Worm (Caenorhabditis elegans): ENCODE results near the gene nhr-22.
A peak's percentile ranks its signal among the peaks of the same experiment; 100 is the strongest.

Gene nhr-22

DNA sequence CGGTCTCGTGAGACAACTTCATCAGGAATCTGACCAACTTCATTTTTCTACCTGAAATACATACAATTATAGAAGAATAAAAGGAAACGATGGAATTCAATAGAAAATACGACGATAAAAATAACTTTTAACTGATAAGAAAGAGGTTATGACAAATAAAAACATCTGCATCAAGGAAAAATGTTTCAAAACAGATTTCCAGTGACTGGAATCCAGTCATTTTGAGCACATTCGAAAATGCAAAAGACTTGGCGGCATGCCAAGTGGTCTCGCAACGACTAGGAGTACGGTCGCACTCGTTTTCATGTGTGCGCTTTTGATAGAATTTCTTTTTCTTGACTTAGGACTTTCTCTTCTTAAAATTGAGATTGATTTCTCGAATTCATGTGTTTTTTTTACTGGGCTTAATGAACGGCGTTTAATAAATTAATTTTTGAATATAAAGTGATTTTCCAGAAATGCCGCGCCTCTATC, 40.2 kb upstream of the nhr-22 start, which contains the start of the genes snr-3 and rsp-5:
TSS of gene snr-3 (minus strand) at position 51 of the 474 bp plus-strand sequence.
TSS of gene rsp-5 (plus strand) at position 455 of the 474 bp plus-strand sequence.
- peak; percentile 95 for TF ChIP-seq aha-1 (tag)
- peak; percentile 92 to 99 for TF ChIP-seq lsy-2 (tag; optimal IDR thresholded peaks at IDR 0.05)
- TF ChIP-seq mep-1 (tag; optimal IDR thresholded peaks at IDR 0.05): peak; percentile 76
- no peak for TF ChIP-seq F26F4.8 (GFP tag; conservative IDR thresholded peaks at IDR 0.05)
- peak; percentile 83 for TF ChIP-seq nhr-6 (tag; optimal IDR thresholded peaks at IDR 0.05)
- TF ChIP-seq ces-1 (GFP tag; optimal IDR thresholded peaks at IDR 0.05): no peak
- no peak for TF ChIP-seq daf-16 (GFP tag; optimal IDR thresholded peaks at IDR 0.05)
- TF ChIP-seq daf-16 (tag; optimal IDR thresholded peaks at IDR 0.05): peak; percentile 40
- peak; percentile 23 for TF ChIP-seq unc-130 (GFP tag; optimal IDR thresholded peaks at IDR 0.05)
- TF ChIP-seq lin-38 (GFP tag; IDR thresholded peaks at IDR 0.05): peak; percentile 72
- TF ChIP-seq fkh-10 (GFP tag; optimal IDR thresholded peaks at IDR 0.05): peak; percentile 7
- TF ChIP-seq dmd-6 (GFP tag; IDR thresholded peaks at IDR 0.05): peak; percentile 29; the same call in 1 of the 2 replicates
- peak; percentile 4 for TF ChIP-seq ama-1 (optimal IDR thresholded peaks at IDR 0.05)
- peak; percentile 29 for TF ChIP-seq zfp-2 (tag; optimal IDR thresholded peaks at IDR 0.05)
- peak; percentile 30 for TF ChIP-seq nhr-11 (tag; optimal IDR thresholded peaks at IDR 0.05)
- peak; percentile 47; the same call in 1 of the 2 replicates for TF ChIP-seq hmg-1.1 (GFP tag; IDR thresholded peaks at IDR 0.05)
- peak; percentile 76 for TF ChIP-seq hlh-30 (tag; optimal IDR thresholded peaks at IDR 0.05; ENCODE audit: insufficient read depth)
- TF ChIP-seq T20F7.1 (GFP tag; optimal IDR thresholded peaks at IDR 0.05): no peak
- peak; percentile 61 for TF ChIP-seq nhr-25 (tag; optimal IDR thresholded peaks at IDR 0.05; ENCODE audit: borderline replicate concordance, insufficient read depth)
- TF ChIP-seq dve-1 (tag; optimal IDR thresholded peaks at IDR 0.05; ENCODE audit: insufficient read depth): peak; percentile 73
- no peak for TF ChIP-seq spr-3 (GFP tag; optimal IDR thresholded peaks at IDR 0.05)
- peak; percentile 53 for TF ChIP-seq lin-13 (GFP tag; optimal IDR thresholded peaks at IDR 0.05)
- peak; percentile 82 for TF ChIP-seq mes-2 (tag; optimal IDR thresholded peaks at IDR 0.05; ENCODE audit: poor library complexity, severe bottlenecking)
- peak; percentile 36 for TF ChIP-seq rbr-2 (tag; optimal IDR thresholded peaks at IDR 0.05)
- peak; percentile 54 for TF ChIP-seq hlh-11 (tag; optimal IDR thresholded peaks at IDR 0.05)
- TF ChIP-seq set-16 (GFP tag; IDR thresholded peaks at IDR 0.05): no peak
- TF ChIP-seq dpl-1 (GFP tag; optimal IDR thresholded peaks at IDR 0.05): peak; percentile 81
- no peak for TF ChIP-seq pha-4 (GFP tag; IDR thresholded peaks at IDR 0.05)
- peak; percentile 91 for TF ChIP-seq pha-4 (tag; optimal IDR thresholded peaks at IDR 0.05)
- TF ChIP-seq spr-1 (tag; optimal IDR thresholded peaks at IDR 0.05): no peak
- TF ChIP-seq arid-1 (GFP tag; conservative IDR thresholded peaks at IDR 0.05): 0 out of 2 replicates have a peak, but pooled peaks have one; percentile 50
- TF ChIP-seq ztf-7 (tag; optimal IDR thresholded peaks at IDR 0.05): peak; percentile 22
- no peak for TF ChIP-seq F37D6.2 (tag; optimal IDR thresholded peaks at IDR 0.05)
- peak; percentile 77 for TF ChIP-seq nhr-77 (tag; optimal IDR thresholded peaks at IDR 0.05)
- TF ChIP-seq hif-1 (tag; optimal IDR thresholded peaks at IDR 0.05): peak in 1 of 2 experiments; percentile 50
- peak; percentile 24 for TF ChIP-seq duxl-1 (tag; optimal IDR thresholded peaks at IDR 0.05; ENCODE audit: poor library complexity)
- peak; percentile 58 for TF ChIP-seq nhr-28 (tag; optimal IDR thresholded peaks at IDR 0.05)
- no peak for TF ChIP-seq tag-97 (GFP tag; IDR thresholded peaks at IDR 0.05)
- no peak for TF ChIP-seq ztf-11 (tag; optimal IDR thresholded peaks at IDR 0.05)
- TF ChIP-seq D1046.2 (GFP tag; IDR thresholded peaks at IDR 0.05): peak; percentile 98

- no peak for TF ChIP-seq ctbp-1 (GFP tag; IDR thresholded peaks at IDR 0.05)
- TF ChIP-seq mep-1 (tag; optimal IDR thresholded peaks at IDR 0.05): no peak
- TF ChIP-seq dve-1 (tag; optimal IDR thresholded peaks at IDR 0.05; ENCODE audit: insufficient read depth): peak; percentile 25
- no peak for TF ChIP-seq Y5F2A.4 (GFP tag; optimal IDR thresholded peaks at IDR 0.05)
- TF ChIP-seq dmd-6 (GFP tag; IDR thresholded peaks at IDR 0.05): peak; percentile 58
- TF ChIP-seq dpl-1 (GFP tag; optimal IDR thresholded peaks at IDR 0.05): no peak
- no peak for TF ChIP-seq daf-12 (tag; optimal IDR thresholded peaks at IDR 0.05)
- peak; percentile 99 for TF ChIP-seq nhr-28 (tag; optimal IDR thresholded peaks at IDR 0.05)
- peak; percentile 83 for TF ChIP-seq pqm-1 (tag; optimal IDR thresholded peaks at IDR 0.05)
- TF ChIP-seq daf-16 (GFP tag; optimal IDR thresholded peaks at IDR 0.05): no peak
- peak; percentile 56 for TF ChIP-seq daf-16 (tag; optimal IDR thresholded peaks at IDR 0.05)
- 0 out of 2 replicates have a peak, but pooled peaks have one; percentile 8 for TF ChIP-seq php-3 (GFP tag; IDR thresholded peaks at IDR 0.05)
- TF ChIP-seq nhr-77 (tag; optimal IDR thresholded peaks at IDR 0.05): peak; percentile 37
- peak; percentile 61 for TF ChIP-seq hlh-11 (tag; optimal IDR thresholded peaks at IDR 0.05)
These were observed 36.8 kb upstream of the nhr-22 start for ce11 chrII:6486344-6486743.

Measured in whole organism, L4 larva.